Fruit fly (Drosophila melanogaster) whole organism, embryonic: Measurements from ENCODE around the gene CG15019.
A peak's percentile ranks its signal among the peaks of the same experiment; 100 is the strongest.

Experiments used
- Atf3 ChIP-seq: fragments of 200-800 bp; sonication (Bioruptor generic); optimal IDR thresholded peaks from 3 replicates; lab custom pipeline; 2016; ENCODE audit warnings: missing biosample characterization, missing genetic modification characterization
- Atf6 ChIP-seq: fragments of 200-800 bp; sonication (Bioruptor generic); IDR thresholded peaks from 2 replicates; pipeline ENCODE4 v1.3.6; 2022; ENCODE audit warnings: missing biosample characterization, missing genetic modification characterization
- CG10209 ChIP-seq: fragments of 200-800 bp; sonication (Bioruptor generic); optimal IDR thresholded peaks from 3 replicates; lab custom pipeline; 2017; ENCODE audit warnings: missing biosample characterization, mild to moderate bottlenecking, missing genetic modification characterization, missing genetic modification reagents
- CG12391 ChIP-seq: fragments of 200-800 bp; sonication (Bioruptor generic); optimal IDR thresholded peaks from 3 replicates; lab custom pipeline; 2018; ENCODE audit warnings: missing biosample characterization, mild to moderate bottlenecking, missing genetic modification characterization, moderate library complexity
- CG13624 ChIP-seq: fragments of 200-800 bp; sonication (Bioruptor generic); optimal IDR thresholded peaks from 2 replicates; lab custom pipeline; 2016; ENCODE audit warnings: missing biosample characterization, missing genetic modification characterization
- CG14014 ChIP-seq: fragments of 200-800 bp; sonication (Bioruptor generic); IDR thresholded peaks from 2 replicates; pipeline ENCODE4 v1.3.6; 2022; ENCODE audit warnings: missing biosample characterization, missing genetic modification characterization
- CG1603 ChIP-seq: fragments of 200-800 bp; sonication (Bioruptor generic); optimal IDR thresholded peaks from 2 replicates; lab custom pipeline; 2019; ENCODE audit warnings: missing biosample characterization, mild to moderate bottlenecking, missing genetic modification characterization, moderate library complexity
- CG17359 ChIP-seq: fragments of 200-800 bp; sonication (Bioruptor generic); optimal IDR thresholded peaks from 3 replicates; lab custom pipeline; 2018; ENCODE audit warnings: missing biosample characterization, mild to moderate bottlenecking, missing genetic modification characterization, moderate library complexity
- CG17385 ChIP-seq: fragments of 200-800 bp; sonication (Bioruptor generic); optimal IDR thresholded peaks from 3 replicates; lab custom pipeline; 2018; ENCODE audit warnings: missing biosample characterization, mild to moderate bottlenecking, missing genetic modification characterization
- CG18262 ChIP-seq: fragments of 200-800 bp; optimal IDR thresholded peaks from 3 replicates; lab custom pipeline; 2019; ENCODE audit warnings: missing biosample characterization, mild to moderate bottlenecking, missing genetic modification characterization, moderate library complexity
- CG18599 ChIP-seq: fragments of 200-800 bp; sonication (Bioruptor generic); optimal IDR thresholded peaks from 3 replicates; lab custom pipeline; 2017; ENCODE audit warnings: missing biosample characterization, missing genetic modification characterization, mild to moderate bottlenecking, moderate library complexity, missing genetic modification reagents
- CG32532 ChIP-seq: fragments of 200-800 bp; sonication (Bioruptor generic); IDR thresholded peaks from 2 replicates; pipeline ENCODE4 v1.3.6; 2022; ENCODE audit warnings: missing biosample characterization, missing genetic modification characterization
- CG3407 ChIP-seq: fragments of 200-800 bp; sonication (Bioruptor generic); optimal IDR thresholded peaks from 2 replicates; lab custom pipeline; 2018; ENCODE audit warnings: missing biosample characterization, mild to moderate bottlenecking, missing genetic modification characterization
- CG4404 ChIP-seq: fragments of 200-800 bp; sonication (Bioruptor generic); IDR thresholded peaks from 2 replicates; pipeline ENCODE4 v1.3.6; 2022; ENCODE audit warnings: missing biosample characterization, missing genetic modification characterization
- CG6689 ChIP-seq: fragments of 200-800 bp; sonication (Bioruptor generic); IDR thresholded peaks from 2 replicates; pipeline ENCODE4 v1.3.6; 2022; ENCODE audit warnings: missing biosample characterization, missing genetic modification characterization
- CG6791 ChIP-seq: fragments of 200-800 bp; sonication (Bioruptor generic); IDR thresholded peaks from 3 replicates; pipeline ENCODE4 v1.3.6; 2022; ENCODE audit warnings: missing biosample characterization, missing genetic modification characterization; ENCODE audit not compliant: partially characterized antibody
- CG8281 ChIP-seq: fragments of 200-800 bp; sonication (Bioruptor generic); optimal IDR thresholded peaks from 2 replicates; lab custom pipeline; 2018; ENCODE audit warnings: missing biosample characterization, mild to moderate bottlenecking, missing genetic modification characterization, moderate library complexity
- CG8765 ChIP-seq: fragments of 200-800 bp; sonication (Bioruptor generic); IDR thresholded peaks from 2 replicates; pipeline ENCODE4 v1.3.6; 2022; ENCODE audit warnings: missing biosample characterization, missing genetic modification characterization
- CoRest ChIP-seq: fragments of 200-800 bp; sonication (Bioruptor generic); optimal IDR thresholded peaks from 3 replicates; lab custom pipeline; 2018; ENCODE audit warnings: missing biosample characterization, mild to moderate bottlenecking, missing genetic modification characterization, moderate library complexity
- Dll ChIP-seq: fragments of 200-800 bp; sonication (Bioruptor generic); IDR thresholded peaks from 4 replicates; pipeline ENCODE4 v1.3.6; 2022; ENCODE audit warnings: missing biosample characterization, missing genetic modification characterization; ENCODE audit not compliant: partially characterized antibody
- Drgx ChIP-seq: fragments of 200-800 bp; sonication (Bioruptor generic); IDR thresholded peaks from 2 replicates; pipeline ENCODE4 v1.3.6; 2022; ENCODE audit warnings: missing biosample characterization, missing genetic modification characterization
- Fer1 ChIP-seq: fragments of 200-800 bp; sonication (Bioruptor generic); optimal IDR thresholded peaks from 2 replicates; lab custom pipeline; 2017; ENCODE audit warnings: missing biosample characterization, mild to moderate bottlenecking, missing genetic modification characterization
- H2.0 ChIP-seq: fragments of 200-800 bp; sonication (Bioruptor generic); IDR thresholded peaks from 2 replicates; pipeline ENCODE4 v1.3.6; 2022; ENCODE audit warnings: missing biosample characterization, missing genetic modification characterization
- HLH3B ChIP-seq: fragments of 200-800 bp; sonication (Bioruptor generic); IDR thresholded peaks from 2 replicates; pipeline ENCODE4 v1.3.6; 2022; ENCODE audit warnings: missing biosample characterization, missing genetic modification characterization
- Hr3 ChIP-seq: fragments of 200-800 bp; sonication (Bioruptor generic); optimal IDR thresholded peaks from 3 replicates; lab custom pipeline; 2016; ENCODE audit warnings: missing biosample characterization, missing genetic modification characterization
- Med ChIP-seq: fragments of 200-800 bp; sonication (Bioruptor generic); peaks from one replicate; lab custom pipeline; 2016; ENCODE audit warnings: missing biosample characterization, missing genetic modification characterization, mild to moderate bottlenecking, inconsistent platforms, moderate library complexity
- Rfx ChIP-seq: fragments of 200-800 bp; sonication (Bioruptor generic); IDR thresholded peaks from 2 replicates; pipeline ENCODE4 v1.3.6; 2022; ENCODE audit warnings: missing biosample characterization, missing genetic modification characterization
- Ssrp ChIP-seq: fragments of 200-800 bp; sonication (Bioruptor generic); optimal IDR thresholded peaks from 2 replicates; lab custom pipeline; 2018; ENCODE audit warnings: missing biosample characterization, mild to moderate bottlenecking, missing genetic modification characterization, moderate library complexity
- Trl ChIP-seq, 3 experiments: fragments of >200 bp in 2 of 3; fragments of 200-800 bp in 1 of 3; sonication (Bioruptor generic) in 1 of 3; optimal IDR thresholded peaks; 2 replicates in 1 of 3; 3 replicates in 2 of 3; lab custom pipeline; 2016 to 2017; ENCODE audit warnings: missing biosample characterization in 1 of 3, missing genetic modification characterization in 1 of 3
- Xbp1 ChIP-seq: fragments of 200-800 bp; sonication (Bioruptor generic); optimal IDR thresholded peaks from 3 replicates; lab custom pipeline; 2016; ENCODE audit warnings: missing biosample characterization, mild to moderate bottlenecking, missing genetic modification characterization
- bbx ChIP-seq: fragments of 200-800 bp; sonication (Bioruptor generic); IDR thresholded peaks from 2 replicates; pipeline ENCODE4 v1.3.6; 2022; ENCODE audit warnings: missing biosample characterization, missing genetic modification characterization; ENCODE audit not compliant: partially characterized antibody
- bsh ChIP-seq, 2 experiments: fragments of 200-800 bp; sonication (Bioruptor generic); optimal IDR thresholded peaks; 2 replicates each; lab custom pipeline; 2017 to 2018; ENCODE audit warnings: mild to moderate bottlenecking in 2 of 2, missing biosample characterization in 2 of 2, missing genetic modification characterization in 2 of 2, moderate library complexity in 1 of 2
- cad ChIP-seq: fragments of >200 bp; optimal IDR thresholded peaks from 2 replicates; lab custom pipeline; 2017; ENCODE audit warnings: missing biosample characterization, missing genetic modification characterization
- fd96Cb ChIP-seq: fragments of 200-800 bp; sonication (Bioruptor generic); optimal IDR thresholded peaks from 2 replicates; lab custom pipeline; 2018; ENCODE audit warnings: missing biosample characterization, mild to moderate bottlenecking, missing genetic modification characterization, moderate library complexity
- gem ChIP-seq: fragments of 200-800 bp; sonication (Bioruptor generic); optimal IDR thresholded peaks from 2 replicates; lab custom pipeline; 2019; ENCODE audit warnings: missing biosample characterization, mild to moderate bottlenecking, missing genetic modification characterization, moderate library complexity
- grau ChIP-seq: fragments of 200-800 bp; optimal IDR thresholded peaks from 3 replicates; lab custom pipeline; 2019; ENCODE audit warnings: missing biosample characterization, mild to moderate bottlenecking, missing genetic modification characterization, moderate library complexity
- ham ChIP-seq: fragments of 200-800 bp; sonication (Bioruptor generic); IDR thresholded peaks from 2 replicates; pipeline ENCODE4 v1.3.6; 2022; ENCODE audit warnings: missing biosample characterization, missing genetic modification characterization
- lmd ChIP-seq: fragments of 200-800 bp; sonication (Bioruptor generic); IDR thresholded peaks from 2 replicates; pipeline ENCODE4 v1.3.6; 2022; ENCODE audit warnings: missing biosample characterization, missing genetic modification characterization
- onecut ChIP-seq: fragments of 200-800 bp; sonication (Bioruptor generic); IDR thresholded peaks from 2 replicates; pipeline ENCODE4 v1.3.6; 2022; ENCODE audit warnings: missing biosample characterization, missing genetic modification characterization
- pan ChIP-seq, 4 experiments: fragments of >200 bp in 3 of 4; fragments of 200-800 bp in 1 of 4; sonication (Bioruptor generic) in 1 of 4; optimal IDR thresholded peaks in 3 of 4; IDR thresholded peaks in 1 of 4; 2 replicates each; pipeline versions ENCODE4 v1.3.6 to Lab custom; 2017 to 2022; ENCODE audit warnings: missing biosample characterization in 2 of 4, missing genetic modification characterization in 2 of 4, mixed read lengths in 1 of 4
- pzg ChIP-seq: fragments of 200-800 bp; sonication (Bioruptor generic); optimal IDR thresholded peaks from 3 replicates; lab custom pipeline; 2018; ENCODE audit warnings: missing biosample characterization, mild to moderate bottlenecking, missing genetic modification characterization, moderate library complexity
- ro ChIP-seq: fragments of 200-800 bp; sonication (Bioruptor generic); IDR thresholded peaks from 2 replicates; pipeline ENCODE4 v1.3.6; 2022; ENCODE audit warnings: missing biosample characterization, missing genetic modification characterization
- sd ChIP-seq: fragments of 200-800 bp; sonication (Bioruptor generic); optimal IDR thresholded peaks from 3 replicates; lab custom pipeline; 2018; ENCODE audit warnings: missing biosample characterization, mild to moderate bottlenecking, missing genetic modification characterization, moderate library complexity
- tgo ChIP-seq: fragments of 200-800 bp; sonication (Bioruptor generic); IDR thresholded peaks from 3 replicates; pipeline ENCODE4 v1.3.6; 2022; ENCODE audit warnings: missing biosample characterization, missing genetic modification characterization
- ttk ChIP-seq: fragments of 200-800 bp; sonication (Bioruptor generic); IDR thresholded peaks from 2 replicates; pipeline ENCODE4 v2.1.2; 2022; ENCODE audit warnings: missing biosample characterization, missing genetic modification characterization
- unpg ChIP-seq: fragments of 200-800 bp; sonication (Bioruptor generic); optimal IDR thresholded peaks from 3 replicates; lab custom pipeline; 2018; ENCODE audit warnings: missing biosample characterization, mild to moderate bottlenecking, missing genetic modification characterization, moderate library complexity
- zfh2 ChIP-seq: fragments of 200-800 bp; sonication (Bioruptor generic); optimal IDR thresholded peaks from 2 replicates; lab custom pipeline; 2016; ENCODE audit warnings: missing biosample characterization, missing genetic modification characterization

The CG15019 gene

DNA sequence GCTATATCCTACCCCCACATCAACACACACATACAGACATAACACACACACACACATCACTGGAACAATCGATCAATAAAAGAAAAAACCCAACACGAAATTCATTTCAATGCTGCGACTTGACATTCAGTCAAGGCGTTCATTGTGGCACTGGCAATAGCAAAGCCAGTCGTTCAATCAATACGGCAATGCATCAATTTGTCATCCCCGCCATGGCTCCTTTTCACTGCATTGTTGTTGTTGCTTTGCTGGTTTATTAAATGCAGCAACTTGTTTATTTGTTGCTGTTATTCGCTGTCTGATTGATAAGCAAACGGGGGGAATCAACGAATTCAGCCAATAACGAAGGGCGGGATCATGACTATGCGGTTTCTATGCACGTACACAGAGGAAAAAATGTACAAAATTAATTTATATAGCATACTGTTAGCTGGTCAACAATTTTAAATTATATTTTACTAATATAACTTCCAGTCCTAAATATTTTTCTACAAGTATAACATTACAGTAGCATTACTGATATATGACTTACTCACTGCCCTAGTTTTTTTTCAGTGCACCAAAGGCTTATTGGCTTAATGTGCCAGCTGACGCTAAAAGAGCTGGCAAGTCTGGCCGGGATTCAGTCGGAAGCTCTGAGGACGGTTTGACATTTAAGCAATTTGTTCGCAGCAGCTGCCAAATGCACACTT, 30.0 kb downstream of the CG15019 start (continued):
- TF ChIP-seq CG10209 (GFP tag; lab: Kevin White, UChicago) (peak; percentile 18), ro (GFP tag; lab: Robert Waterston, UW) (no peak), pzg (GFP tag; lab: Kevin White, UChicago) (no peak), Ssrp (tag; lab: Kevin White, UChicago) (peak; percentile 0), CG17385 (GFP tag; lab: Kevin White, UChicago) (no peak), lmd (GFP tag; lab: Robert Waterston, UW) (peak; percentile 34; the same call in 1 of the 2 replicates), Xbp1 (peak; percentile 31), CG13624 (GFP tag; lab: Kevin White, UChicago) (no peak), Dll (GFP tag; lab: Robert Waterston, UW) (no peak), gem (tag; lab: Kevin White, UChicago) (peak; percentile 65), tgo (peak; percentile 28; the same call in 1 of the 3 replicates), Atf3 (no peak), bsh (GFP tag; optimal IDR thresholded peaks at IDR 0.05; lab: Kevin White, UChicago) (peak in 1 of 2 experiments; percentile 21), ham (GFP tag; lab: Robert Waterston, UW) (no peak), H2.0 (peak; percentile 39), CG8281 (peak; percentile 98), CG6791 (no peak), Fer1 (GFP tag; lab: Kevin White, UChicago) (no peak), Trl (optimal IDR thresholded peaks at IDR 0.05; lab: Kevin White, UChicago) (no peak), Trl (GFP tag; optimal IDR thresholded peaks at IDR 0.05; lab: Kevin White, UChicago) (no peak), HLH3B (peak; percentile 40; the same call in 1 of the 2 replicates), fd96Cb (tag; lab: Kevin White, UChicago) (peak; percentile 10), CG14014 (GFP tag; lab: Robert Waterston, UW) (no peak), grau (peak; percentile 31), CG6689 (GFP tag; lab: Robert Waterston, UW) (0 out of 2 replicates have a peak, but pooled peaks have one; percentile 15), Drgx (GFP tag; lab: Robert Waterston, UW) (no peak), Atf6 (peak; percentile 23; the same call in 1 of the 2 replicates), CG8765 (GFP tag; lab: Robert Waterston, UW) (peak; percentile 21; the same call in 1 of the 2 replicates), unpg (GFP tag; lab: Kevin White, UChicago) (peak; percentile 39), CG1603 (tag; lab: Kevin White, UChicago) (peak; percentile 51), CG4404 (GFP tag; lab: Robert Waterston, UW) (0 out of 2 replicates have a peak, but pooled peaks have one; percentile 8), zfh2 (GFP tag; lab: Kevin White, UChicago) (no peak), CG18262 (tag; lab: Kevin White, UChicago) (peak; percentile 18), cad (GFP tag; lab: Kevin White, UChicago) (no peak), CG17359 (tag; lab: Kevin White, UChicago) (peak; percentile 32), sd (tag; lab: Kevin White, UChicago) (no peak), Med (GFP tag; lab: Kevin White, UChicago) (peak; percentile 78), CG18599 (GFP tag; lab: Kevin White, UChicago) (no peak), Hr3 (GFP tag; lab: Kevin White, UChicago) (peak; percentile 10), bbx (GFP tag; lab: Robert Waterston, UW) (no peak), pan (optimal IDR thresholded peaks at IDR 0.05; lab: Kevin White, UChicago) (no peak), pan (GFP tag; optimal IDR thresholded peaks at IDR 0.05 in 1 of 2, IDR thresholded peaks at IDR 0.05 in 1 of 2) (peak in 1 of 2 experiments; percentile 49), ttk (peak; percentile 44), CG12391 (tag; lab: Kevin White, UChicago) (peak; percentile 2), Rfx (GFP tag; lab: Robert Waterston, UW) (peak; percentile 32; the same call in 1 of the 2 replicates), CG32532 (GFP tag; lab: Robert Waterston, UW) (peak; percentile 9; the same call in 1 of the 2 replicates), CG3407 (peak; percentile 27), onecut (0 out of 2 replicates have a peak, but pooled peaks have one; percentile 8), CoRest (peak; percentile 20)
